Fruit fly (Drosophila melanogaster) S2 (cell line): ENCODE measurements around the gene prd1.

Experiments used
- CG8478 ChIP-seq: fragments of >200 bp; optimal IDR thresholded peaks from 2 replicates; lab custom pipeline; 2018
- CTCF ChIP-seq, 2 experiments: fragments of >200 bp; optimal IDR thresholded peaks; 2 replicates each; lab custom pipeline; 2018

- no peak for TF ChIP-seq CG8478 (lab: Kevin White, UChicago)
- peak in 1 of 2 experiments; percentile 5 for TF ChIP-seq CTCF (optimal IDR thresholded peaks at IDR 0.05; lab: Kevin White, UChicago)
Measured at dm6 chr3R:11822266-11822665, 35.5 kb upstream of the prd1 start, which contains the start of gene Kyat.
